Worm (Caenorhabditis elegans): ENCODE data around the gene sru-2.

Gene sru-2

DNA sequence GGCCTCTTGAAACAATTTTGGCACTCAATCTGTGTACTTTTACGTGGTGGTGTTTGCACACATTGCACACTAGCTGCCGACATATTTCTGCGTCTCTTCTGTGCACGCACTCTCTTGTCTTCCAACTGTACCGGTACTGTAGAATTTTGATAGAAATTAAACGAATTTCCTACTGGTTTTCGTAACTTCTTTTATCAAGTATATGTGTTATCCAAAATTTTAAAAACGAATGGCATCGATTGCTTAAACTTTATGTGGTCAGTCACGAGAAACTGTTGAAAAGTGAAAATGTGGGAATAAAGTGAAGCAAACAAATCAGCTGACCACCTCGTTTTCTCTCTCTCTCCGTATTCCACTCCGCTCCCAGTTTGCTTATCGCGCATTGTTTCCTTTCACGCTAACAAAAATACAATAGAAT is 27.3 kb downstream of the sru-2 start (continued):
- TF ChIP-seq cebp-2 (GFP tag; IDR thresholded peaks at IDR 0.05), result no peak
- no peak for TF ChIP-seq ceh-58 (GFP tag; IDR thresholded peaks at IDR 0.05)
- peak; percentile 95 for TF ChIP-seq hmg-1.2 (GFP tag; IDR thresholded peaks at IDR 0.05)
- TF ChIP-seq die-1 (tag; optimal IDR thresholded peaks at IDR 0.05), result no peak
- no peak for TF ChIP-seq ceh-79 (tag; optimal IDR thresholded peaks at IDR 0.05)
- no peak for TF ChIP-seq F57C9.4 (tag; optimal IDR thresholded peaks at IDR 0.05)

DNA sequence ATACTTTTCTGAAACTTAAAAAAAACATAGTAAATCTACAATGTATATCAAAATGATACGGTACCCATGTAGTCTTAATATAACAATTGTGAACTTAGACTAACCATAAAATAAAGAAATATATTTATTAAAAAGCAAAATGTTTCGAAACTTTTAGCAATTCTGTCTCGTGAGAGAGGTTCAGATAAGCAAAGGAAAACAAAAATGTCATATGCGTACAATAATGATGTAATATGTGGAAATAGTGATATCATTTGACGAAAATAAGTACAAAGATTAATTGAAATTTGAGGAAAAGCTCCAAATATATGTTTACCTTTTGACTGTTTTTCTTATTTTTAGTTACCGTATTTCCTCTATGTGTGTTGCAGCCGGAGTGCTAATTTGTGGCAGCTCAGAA is 28.1 kb downstream of the sru-2 start:
- TF ChIP-seq T07F8.4 (tag; optimal IDR thresholded peaks at IDR 0.05) (no peak), unc-62 (GFP tag; optimal IDR thresholded peaks at IDR 0.05) (peak; percentile 76), nhr-90 (tag; optimal IDR thresholded peaks at IDR 0.05) (no peak), cebp-1 (GFP tag; IDR thresholded peaks at IDR 0.05) (peak; percentile 70; the same call in 1 of the 2 replicates), cebp-1 (tag; optimal IDR thresholded peaks at IDR 0.05) (peak; percentile 81), K12H6.12 (tag; optimal IDR thresholded peaks at IDR 0.05) (no peak), sptf-2 (GFP tag; optimal IDR thresholded peaks at IDR 0.05) (no peak), aptf-2 (GFP tag; conservative IDR thresholded peaks at IDR 0.05) (no peak), ceh-91 (GFP tag; IDR thresholded peaks at IDR 0.05) (no peak)

DNA sequence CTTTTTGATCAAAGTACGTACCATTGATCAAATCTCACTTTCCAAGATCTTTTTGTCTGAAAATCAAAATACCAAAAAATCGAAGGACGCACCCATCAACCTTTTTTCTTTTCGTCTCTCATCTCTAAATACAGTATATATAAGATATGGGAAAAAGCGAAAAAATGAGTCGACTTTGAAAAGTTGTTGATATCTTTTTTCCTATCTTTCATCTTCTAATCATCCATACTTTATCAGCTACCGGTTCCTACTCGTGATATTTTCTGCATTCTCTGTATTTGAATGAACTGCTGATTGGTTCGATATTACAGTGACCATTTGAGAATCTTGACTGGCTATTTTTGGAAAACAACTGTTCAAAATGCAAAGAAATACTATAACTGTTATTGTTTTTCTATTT is 30.8 kb downstream of the sru-2 start, which contains the start of gene C33A12.19:
TSS of gene C33A12.19 (plus strand) at position 169 of the 400 bp plus-strand sequence.
- TF ChIP-seq lin-40 (tag; optimal IDR thresholded peaks at IDR 0.05) (peak; percentile 21), ama-1 (optimal IDR thresholded peaks at IDR 0.05) (peak; percentile 12), ama-1 (GFP tag; optimal IDR thresholded peaks at IDR 0.05) (no peak), D2030.7 (GFP tag; IDR thresholded peaks at IDR 0.05) (no peak), mes-4 (tag; optimal IDR thresholded peaks at IDR 0.05) (no peak)

DNA sequence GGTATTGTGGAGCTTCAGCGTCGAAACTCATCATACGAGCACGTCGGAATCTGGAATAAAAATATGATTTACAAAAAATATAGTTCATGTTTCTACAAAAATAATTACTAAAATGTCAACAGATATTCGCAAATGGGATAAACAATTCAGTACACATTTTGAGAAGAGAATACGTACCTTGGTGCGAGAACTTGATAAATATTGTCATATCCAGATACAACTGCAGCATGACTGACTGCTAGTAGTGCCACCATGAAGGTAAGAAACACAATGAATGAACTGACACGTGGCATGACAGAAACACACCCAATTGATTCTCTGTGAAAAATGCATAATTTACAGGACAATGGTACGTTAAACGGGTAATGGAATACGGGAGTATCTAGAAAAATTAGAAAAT is 32.5 kb downstream of the sru-2 start, which contains the start of gene nlp-35:
TSS of gene nlp-35 (minus strand) at position 319 of the 400 bp plus-strand sequence.
- no peak for TF ChIP-seq B0336.3 (GFP tag; IDR thresholded peaks at IDR 0.05)
- TF ChIP-seq ztf-26 (tag; optimal IDR thresholded peaks at IDR 0.05), result peak; percentile 40

DNA sequence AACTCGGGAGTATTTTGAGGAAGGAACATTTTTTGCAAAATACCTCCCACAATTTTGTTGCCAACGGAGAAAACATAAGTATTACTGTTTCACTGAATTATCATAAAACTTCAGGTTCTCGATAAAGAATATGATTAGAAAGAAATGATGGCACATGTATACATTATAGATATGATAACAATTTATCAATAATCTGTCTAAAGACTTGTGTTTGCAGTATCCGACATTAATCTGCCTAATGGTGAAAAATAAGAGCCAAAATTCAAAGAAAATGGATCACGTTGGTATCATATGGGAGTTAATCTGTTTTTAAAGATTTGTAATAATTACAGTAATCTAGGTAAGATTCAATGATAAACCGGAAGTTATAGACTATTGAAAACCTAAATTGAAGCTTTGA is 34.6 kb downstream of the sru-2 start:
- TF ChIP-seq lin-54 (GFP tag; optimal IDR thresholded peaks at IDR 0.05) (no peak), tbx-9 (tag; optimal IDR thresholded peaks at IDR 0.05; ENCODE audit: borderline replicate concordance) (no peak), nfyb-1 (GFP tag; IDR thresholded peaks at IDR 0.05) (no peak), F52B5.7 (tag; optimal IDR thresholded peaks at IDR 0.05) (no peak), F55B11.4 (tag; optimal IDR thresholded peaks at IDR 0.05; ENCODE audit: borderline replicate concordance, insufficient read depth) (no peak), let-607 (tag; optimal IDR thresholded peaks at IDR 0.05) (no peak), F22D6.2 (tag; optimal IDR thresholded peaks at IDR 0.05) (no peak), cebp-2 (GFP tag; IDR thresholded peaks at IDR 0.05) (no peak), die-1 (tag; optimal IDR thresholded peaks at IDR 0.05) (no peak), tbp1 (GFP tag; optimal IDR thresholded peaks at IDR 0.05) (no peak), F49E8.2 (tag; optimal IDR thresholded peaks at IDR 0.05; ENCODE audit: insufficient read depth) (no peak), nhr-90 (tag; optimal IDR thresholded peaks at IDR 0.05) (no peak), nfya-1 (tag; optimal IDR thresholded peaks at IDR 0.05; ENCODE audit: borderline replicate concordance, insufficient read depth) (no peak), gei-17 (GFP tag; optimal IDR thresholded peaks at IDR 0.05) (no peak), hmg-20 (GFP tag; IDR thresholded peaks at IDR 0.05) (no peak)

Data from whole organism, young adult.